Worm (Caenorhabditis elegans): ENCODE measurements around the gene csq-1.

The csq-1 gene

ce11 chrX:14715459-14715858 is 30.8 kb downstream of the csq-1 start:
- TF ChIP-seq W03F9.2 (tag; optimal IDR thresholded peaks at IDR 0.05) (no peak), dao-5 (tag; optimal IDR thresholded peaks at IDR 0.05) (no peak), him-1 (tag; optimal IDR thresholded peaks at IDR 0.05) (no peak)

- TF ChIP-seq him-1 (tag; optimal IDR thresholded peaks at IDR 0.05) (no peak), W03F9.2 (tag; optimal IDR thresholded peaks at IDR 0.05) (no peak), dao-5 (tag; optimal IDR thresholded peaks at IDR 0.05) (no peak)
These were observed 33.1 kb downstream of the csq-1 start for ce11 chrX:14717782-14718181.

ce11 chrX:14721098-14721497 is 36.4 kb downstream of the csq-1 start, which contains the start of gene F33C8.2:
Gene F33C8.2 (plus strand): TSS chrX:14721398.
- TF ChIP-seq dao-5 (tag; optimal IDR thresholded peaks at IDR 0.05) (no peak), him-1 (tag; optimal IDR thresholded peaks at IDR 0.05) (no peak), W03F9.2 (tag; optimal IDR thresholded peaks at IDR 0.05) (no peak)

- TF ChIP-seq W03F9.2 (tag; optimal IDR thresholded peaks at IDR 0.05): no peak
- no peak for TF ChIP-seq dao-5 (tag; optimal IDR thresholded peaks at IDR 0.05)
- TF ChIP-seq him-1 (tag; optimal IDR thresholded peaks at IDR 0.05): no peak
These were observed 40.3 kb downstream of the csq-1 start for ce11 chrX:14724935-14725334.

- TF ChIP-seq dao-5 (tag; optimal IDR thresholded peaks at IDR 0.05) (no peak), W03F9.2 (tag; optimal IDR thresholded peaks at IDR 0.05) (no peak), him-1 (tag; optimal IDR thresholded peaks at IDR 0.05) (no peak)
These were observed 44.6 kb downstream of the csq-1 start, which contains the start of gene tsp-8 for ce11 chrX:14729319-14729718. Gene tsp-8 (minus strand): TSS chrX:14729503.

- TF ChIP-seq W03F9.2 (tag; optimal IDR thresholded peaks at IDR 0.05): no peak
- TF ChIP-seq him-1 (tag; optimal IDR thresholded peaks at IDR 0.05): no peak
- no peak for TF ChIP-seq dao-5 (tag; optimal IDR thresholded peaks at IDR 0.05)
These were observed 47.2 kb downstream of the csq-1 start, which contains the start of gene F33C8.4 for ce11 chrX:14731828-14732331. Gene F33C8.4 (plus strand): TSS chrX:14732281.

ce11 chrX:14736220-14736619 is 51.5 kb downstream of the csq-1 start:
- TF ChIP-seq W03F9.2 (tag; optimal IDR thresholded peaks at IDR 0.05): no peak
- TF ChIP-seq dao-5 (tag; optimal IDR thresholded peaks at IDR 0.05): no peak
- TF ChIP-seq him-1 (tag; optimal IDR thresholded peaks at IDR 0.05): no peak

ce11 chrX:14736955-14737621 is 52.4 kb downstream of the csq-1 start:
- TF ChIP-seq dao-5 (tag; optimal IDR thresholded peaks at IDR 0.05): no peak
- no peak for TF ChIP-seq him-1 (tag; optimal IDR thresholded peaks at IDR 0.05)
- no peak for TF ChIP-seq W03F9.2 (tag; optimal IDR thresholded peaks at IDR 0.05)

ce11 chrX:14737623-14738022 is 52.9 kb downstream of the csq-1 start:
- no peak for TF ChIP-seq W03F9.2 (tag; optimal IDR thresholded peaks at IDR 0.05)
- TF ChIP-seq him-1 (tag; optimal IDR thresholded peaks at IDR 0.05): no peak
- no peak for TF ChIP-seq dao-5 (tag; optimal IDR thresholded peaks at IDR 0.05)

All from whole organism, L4/young adult.